Worm (Caenorhabditis elegans) whole organism, mixed stage, embryonic: ENCODE data around the gene B0432.10.

Experiments
- blmp-1 ChIP-seq: fragments of 150-350 bp; optimal IDR thresholded peaks from 2 replicates; lab custom pipeline; 2014; ENCODE audit warnings: missing biosample characterization, missing genetic modification characterization
- ceh-39 ChIP-seq: fragments of 150-350 bp; optimal IDR thresholded peaks from 2 replicates; lab custom pipeline; 2014; ENCODE audit warnings: missing biosample characterization, missing genetic modification characterization
- ces-1 ChIP-seq: fragments of 150-350 bp; optimal IDR thresholded peaks from 2 replicates; lab custom pipeline; 2014; ENCODE audit warnings: missing biosample characterization, missing genetic modification reagents, missing genetic modification characterization
- elt-1 ChIP-seq: sonication (generic microtip); optimal IDR thresholded peaks from 2 replicates; lab custom pipeline; 2017; ENCODE audit warnings: missing genetic modification characterization, mild to moderate bottlenecking, missing compliant biosample characterization, antibody characterized with exemption, moderate library complexity, borderline replicate concordance; ENCODE audit not compliant: insufficient read depth
- lsy-2 ChIP-seq: fragments of 150-350 bp; optimal IDR thresholded peaks from 2 replicates; lab custom pipeline; 2014; ENCODE audit warnings: missing biosample characterization, missing genetic modification characterization
- pha-4 ChIP-seq: fragments of 150-350 bp; optimal IDR thresholded peaks from 2 replicates; lab custom pipeline; 2018; ENCODE audit warnings: missing biosample characterization, missing genetic modification reagents, missing genetic modification characterization
- sem-2 ChIP-seq: fragments of 200-800 bp; sonication (Bioruptor generic); optimal IDR thresholded peaks from 2 replicates; lab custom pipeline; 2018; ENCODE audit warnings: mild to moderate bottlenecking, missing genetic modification characterization, missing compliant biosample characterization
- unc-62 ChIP-seq: fragments of 150-350 bp; optimal IDR thresholded peaks from 2 replicates; lab custom pipeline; 2014; ENCODE audit warnings: missing biosample characterization, missing genetic modification reagents, missing genetic modification characterization

DNA sequence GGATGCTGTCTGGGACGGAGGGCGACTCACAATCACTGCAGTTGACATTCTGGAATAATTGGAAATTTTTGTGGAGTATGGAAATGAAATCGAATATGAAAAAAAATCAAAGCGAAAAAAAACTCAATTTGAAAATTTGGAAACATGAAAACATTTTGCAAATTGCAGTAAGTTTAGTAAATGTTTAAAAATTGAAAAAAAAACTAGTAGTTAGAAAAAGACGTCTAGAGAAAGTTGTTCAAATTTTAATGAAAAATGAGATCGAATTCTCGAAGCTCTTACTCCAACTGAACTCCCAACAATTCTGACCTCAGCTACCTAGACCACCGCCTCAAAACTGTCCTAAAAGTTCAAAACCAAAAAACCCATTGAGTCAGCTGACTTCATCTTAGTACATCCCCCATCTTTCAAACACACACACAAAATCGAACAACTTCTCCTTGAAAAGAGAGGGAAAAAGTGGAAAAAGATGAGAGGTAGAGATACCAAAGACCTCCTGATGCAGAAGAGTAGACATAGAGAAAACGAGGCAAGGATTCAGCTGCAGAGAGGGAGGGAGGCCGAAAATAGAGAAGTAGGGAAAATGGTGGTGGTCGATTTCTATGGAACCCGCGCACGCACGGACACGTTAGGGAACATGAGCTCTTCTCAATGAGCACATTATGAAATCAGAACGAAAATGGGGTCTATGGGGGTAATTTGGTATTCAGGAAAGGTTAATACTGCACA is 37.1 kb upstream of the B0432.10 start, which contains the start of gene K01A2.10:
- TF ChIP-seq blmp-1 (tag; lab: Kevin White, UChicago) (no peak), unc-62 (no peak), ceh-39 (tag; lab: Kevin White, UChicago) (no peak), elt-1 (tag; lab: Kevin White, UChicago) (no peak), ces-1 (GFP tag; lab: Kevin White, UChicago) (no peak), lsy-2 (no peak), sem-2 (GFP tag; lab: Kevin White, UChicago) (no peak), pha-4 (tag; lab: Kevin White, UChicago) (no peak)
